Worm (Caenorhabditis elegans): ENCODE data around the gene nhr-262.
"Not testable (repeated sequence)": the region's sequence is repeated elsewhere in the genome, so short reads cannot be mapped to it uniquely, and the experiment has no call there.

The nhr-262 gene

DNA sequence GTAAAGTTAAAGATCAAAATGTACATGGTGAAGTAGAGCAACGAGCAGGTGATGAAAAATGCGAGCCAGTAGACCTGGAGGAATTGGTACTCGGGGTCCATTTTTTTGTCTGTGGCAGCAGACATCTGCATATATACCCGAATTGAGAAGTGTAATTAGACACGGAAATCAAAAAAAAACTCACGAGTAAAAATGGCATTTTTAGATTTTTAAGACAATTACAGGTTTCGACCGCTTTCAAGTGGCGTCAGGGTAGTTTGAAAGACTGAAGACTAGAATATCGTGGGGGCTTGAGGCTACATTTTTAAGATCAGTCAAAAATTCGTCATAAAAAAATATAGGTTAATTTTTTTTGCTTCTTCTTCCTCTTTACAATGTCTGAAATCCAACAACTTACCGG lies 2.0 kb upstream of the nhr-262 start, which contains the start of gene srd-68:
Gene srd-68 (minus strand): TSS at position 101 of the 400 bp plus-strand sequence.
- no peak for TF ChIP-seq unc-62 (GFP tag; optimal IDR thresholded peaks at IDR 0.05)

DNA sequence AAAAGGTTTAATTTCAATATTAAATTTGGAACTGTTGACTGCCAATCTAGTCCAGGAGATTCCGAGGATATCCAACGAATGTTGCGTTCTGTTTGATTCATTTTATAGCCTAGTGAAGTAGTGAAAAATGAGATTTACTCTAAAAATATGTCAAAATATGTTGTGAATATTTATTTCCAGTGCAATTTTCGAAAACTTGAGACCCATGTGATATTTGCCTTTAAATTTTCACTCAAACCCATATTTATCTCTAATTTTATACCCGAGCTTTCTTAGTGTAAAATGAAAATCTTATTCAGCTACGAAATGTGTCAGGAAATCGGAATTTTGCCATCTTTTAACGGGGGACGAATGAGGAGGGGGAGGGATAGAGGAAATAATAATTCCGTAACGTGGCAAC lies 5.2 kb downstream of the nhr-262 start, which contains the start of gene F09C6.16:
Gene F09C6.16 (minus strand): TSS at position 101 of the 400 bp plus-strand sequence.
- TF ChIP-seq unc-62 (GFP tag; optimal IDR thresholded peaks at IDR 0.05) = no peak

DNA sequence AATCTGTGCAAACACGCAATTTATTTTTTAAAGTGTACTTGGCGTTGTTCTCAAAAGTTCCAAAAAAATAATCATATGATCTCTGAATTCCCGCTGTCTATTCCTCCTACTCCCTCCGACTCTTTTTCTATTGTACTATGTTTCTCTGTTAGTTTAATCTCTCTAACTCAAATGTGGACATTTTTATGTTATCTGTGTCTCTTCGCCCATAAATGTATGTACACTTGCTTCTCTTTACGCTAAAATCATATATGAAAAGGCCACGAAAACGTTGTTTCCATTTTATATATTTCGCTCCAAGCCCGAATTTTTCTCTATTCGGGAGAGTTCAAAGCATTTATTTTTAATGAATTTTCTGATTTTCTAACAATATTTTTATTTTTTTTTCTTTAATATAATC lies 6.2 kb downstream of the nhr-262 start:
- TF ChIP-seq unc-62 (GFP tag; optimal IDR thresholded peaks at IDR 0.05) = no peak

DNA sequence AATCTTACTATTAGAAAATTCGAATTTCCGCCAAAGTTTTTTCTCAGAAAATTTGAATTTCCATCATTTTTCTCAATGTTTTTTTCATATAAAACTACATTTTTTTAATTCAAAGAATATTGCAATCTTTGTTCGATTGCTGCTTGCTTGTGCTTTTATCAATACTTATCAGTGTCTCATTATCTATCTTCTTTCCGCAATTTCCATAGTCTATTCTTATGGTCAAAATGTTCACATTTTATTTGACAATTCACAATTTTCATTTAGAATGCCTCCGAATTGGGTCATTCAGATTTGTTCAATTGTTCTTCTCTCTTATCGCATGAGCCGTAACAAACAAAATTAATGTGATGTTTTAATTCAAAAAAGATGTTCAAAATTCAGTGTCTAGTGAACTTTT lies 6.6 kb downstream of the nhr-262 start:
- no peak for TF ChIP-seq unc-62 (GFP tag; optimal IDR thresholded peaks at IDR 0.05)

DNA sequence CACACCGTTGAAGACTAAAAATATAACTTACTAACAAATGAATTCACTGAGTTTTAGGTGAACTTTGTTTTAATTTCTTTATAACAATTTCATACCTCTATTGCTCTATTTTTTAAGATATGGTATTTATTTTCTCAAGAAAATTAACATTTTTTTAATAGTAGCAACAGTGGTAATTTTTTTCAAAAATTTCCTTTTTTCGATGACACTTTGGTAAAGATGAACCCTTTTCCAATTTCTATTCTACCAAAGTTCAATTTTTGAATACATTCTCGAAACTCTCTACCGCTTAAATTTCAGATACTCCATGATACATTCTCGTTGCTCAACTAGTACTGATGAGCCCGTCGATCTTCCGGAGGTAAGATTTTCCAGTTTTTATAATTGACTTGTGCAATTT lies 7.2 kb downstream of the nhr-262 start, which contains the start of gene nhr-116:
Gene nhr-116 (plus strand): TSS at position 301 of the 400 bp plus-strand sequence.
- no peak for TF ChIP-seq unc-62 (GFP tag; optimal IDR thresholded peaks at IDR 0.05)

DNA sequence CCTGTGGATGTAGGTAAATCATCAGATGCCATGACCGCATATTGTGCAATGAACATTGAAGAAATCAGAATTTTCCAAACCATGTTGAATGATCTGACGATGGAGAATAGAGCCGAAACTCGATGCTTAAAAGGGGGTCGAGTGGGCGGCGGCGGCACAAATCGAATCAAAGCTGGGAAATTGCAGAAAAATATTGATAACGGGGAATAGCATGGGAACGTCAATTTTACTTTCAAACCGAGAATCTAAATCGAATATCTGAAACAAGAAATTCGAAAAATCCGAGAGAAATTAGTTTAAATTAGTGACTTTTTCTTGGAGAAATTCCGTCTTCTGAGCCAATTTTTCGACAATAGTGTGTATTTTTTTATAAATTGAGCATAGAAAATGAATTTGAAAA lies 11.4 kb downstream of the nhr-262 start, which contains the start of gene F09C6.10:
Gene F09C6.10 (minus strand): TSS at position 101 of the 400 bp plus-strand sequence.
- TF ChIP-seq unc-62 (GFP tag; optimal IDR thresholded peaks at IDR 0.05) = no peak

DNA sequence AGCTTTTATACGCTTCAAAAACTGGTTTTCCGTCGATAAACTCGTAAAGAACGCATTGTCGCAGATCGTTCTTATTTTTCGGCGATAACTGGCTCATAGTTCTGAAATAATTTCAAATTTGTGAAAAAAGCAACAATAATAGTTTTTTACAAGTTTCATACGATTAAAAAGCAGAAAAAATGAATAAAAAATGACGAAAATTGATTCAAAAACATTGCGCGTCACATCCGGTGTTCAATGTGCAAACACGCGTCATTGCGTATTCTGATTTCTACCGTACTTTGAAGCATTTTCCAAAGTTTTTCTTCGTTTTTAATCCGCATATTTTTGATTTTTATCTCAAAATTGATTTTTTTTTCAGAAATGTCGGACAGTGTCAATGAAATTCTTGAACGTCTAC lies 13.7 kb downstream of the nhr-262 start, which contains the start of the genes fbxa-206 and Y102A5C.2:
Gene fbxa-206 (minus strand): TSS at position 101 of the 400 bp plus-strand sequence.
Gene Y102A5C.2 (plus strand): TSS at position 354 of the 400 bp plus-strand sequence.
- TF ChIP-seq unc-62 (GFP tag; optimal IDR thresholded peaks at IDR 0.05) = no peak

DNA sequence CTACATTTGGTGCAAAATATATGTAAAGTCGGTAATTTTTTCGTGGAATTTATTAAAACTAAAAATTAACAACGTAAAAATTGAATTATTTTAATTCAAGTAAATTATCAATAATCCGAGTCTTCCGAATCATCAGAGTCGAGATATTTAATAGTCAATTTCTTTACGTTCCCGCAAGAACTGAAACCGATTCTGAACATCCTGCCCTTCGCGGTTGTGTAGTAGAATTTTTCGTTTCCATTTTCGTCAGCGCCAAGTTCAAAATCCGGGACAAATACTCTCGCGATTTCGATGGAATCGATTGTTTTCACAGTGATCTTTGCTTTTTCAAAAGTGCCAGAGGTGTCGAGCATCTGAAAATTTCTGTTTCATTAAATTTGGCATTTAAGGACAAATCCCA lies 15.0 kb downstream of the nhr-262 start:
- no peak for TF ChIP-seq unc-62 (GFP tag; optimal IDR thresholded peaks at IDR 0.05)

DNA sequence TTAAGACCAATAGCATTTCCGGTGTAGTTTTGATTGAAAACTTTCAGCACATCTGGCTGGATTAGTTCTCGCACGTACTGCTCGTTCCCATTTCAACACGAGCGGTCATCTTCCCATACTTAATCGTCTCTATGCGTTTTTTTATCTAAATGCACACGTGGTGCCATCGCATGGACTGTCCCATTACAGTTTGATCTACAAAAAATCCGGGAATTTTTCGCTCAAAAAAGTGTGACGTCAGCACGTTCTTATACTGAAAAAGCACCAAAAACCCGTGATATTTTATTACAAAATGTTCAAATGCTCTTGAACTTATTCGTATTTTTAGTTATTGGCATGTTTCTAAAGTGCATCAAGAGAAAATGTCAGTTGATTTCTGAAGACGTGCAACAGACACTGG lies 17.2 kb downstream of the nhr-262 start, which contains the start of gene Y102A5C.4:
Gene Y102A5C.4 (plus strand): TSS at position 301 of the 400 bp plus-strand sequence.
- TF ChIP-seq unc-62 (GFP tag; optimal IDR thresholded peaks at IDR 0.05) = no peak

DNA sequence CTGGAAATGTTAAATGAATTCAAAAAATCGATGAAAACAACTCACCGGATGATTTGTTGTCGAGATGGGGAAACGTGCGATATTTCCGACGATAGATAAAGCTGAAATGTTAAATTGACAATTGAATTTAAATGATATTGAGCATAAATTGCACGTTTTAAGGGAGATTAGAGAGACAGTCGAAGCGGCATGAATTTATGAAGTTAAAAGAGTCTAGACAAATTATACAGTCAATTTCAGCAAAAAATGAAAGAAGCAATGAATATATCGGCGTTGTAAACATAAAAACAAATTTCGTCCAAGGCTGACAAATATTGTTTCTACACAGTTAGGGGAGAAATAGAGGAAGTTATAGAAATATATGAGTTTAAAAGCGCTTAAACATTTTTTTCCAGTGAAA lies 22.6 kb downstream of the nhr-262 start, which contains the start of gene Y102A5C.36:
Gene Y102A5C.36 (minus strand): TSS at position 101 of the 400 bp plus-strand sequence.
- no peak for TF ChIP-seq unc-62 (GFP tag; optimal IDR thresholded peaks at IDR 0.05)

DNA sequence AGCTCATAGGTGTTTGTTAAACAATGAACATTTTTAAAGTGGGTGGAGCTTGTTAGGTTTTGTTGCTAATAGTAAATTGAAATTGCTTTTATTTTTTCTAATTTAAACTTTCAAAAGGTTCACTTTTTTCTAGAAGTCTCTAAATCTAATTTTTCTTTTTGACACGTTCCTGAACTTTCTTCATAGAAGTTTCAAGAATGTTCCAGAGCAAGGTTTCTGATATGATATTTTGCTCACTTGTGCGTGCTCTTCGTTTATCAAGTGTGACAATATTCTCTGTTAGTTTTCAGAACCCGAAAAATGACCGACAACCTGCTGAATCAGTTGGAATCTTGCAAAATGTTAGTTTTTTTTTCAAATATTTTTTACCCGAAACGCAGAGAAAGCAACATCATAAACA lies 34.0 kb downstream of the nhr-262 start, which contains the start of gene fbxa-148:
Gene fbxa-148 (plus strand): TSS at position 301 of the 400 bp plus-strand sequence.
- not testable (repeated sequence) for TF ChIP-seq unc-62 (GFP tag; optimal IDR thresholded peaks at IDR 0.05)

DNA sequence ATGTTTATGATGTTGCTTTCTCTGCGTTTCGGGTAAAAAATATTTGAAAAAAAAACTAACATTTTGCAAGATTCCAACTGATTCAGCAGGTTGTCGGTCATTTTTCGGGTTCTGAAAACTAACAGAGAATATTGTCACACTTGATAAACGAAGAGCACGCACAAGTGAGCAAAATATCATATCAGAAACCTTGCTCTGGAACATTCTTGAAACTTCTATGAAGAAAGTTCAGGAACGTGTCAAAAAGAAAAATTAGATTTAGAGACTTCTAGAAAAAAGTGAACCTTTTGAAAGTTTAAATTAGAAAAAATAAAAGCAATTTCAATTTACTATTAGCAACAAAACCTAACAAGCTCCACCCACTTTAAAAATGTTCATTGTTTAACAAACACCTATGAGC lies 43.3 kb downstream of the nhr-262 start, which contains the start of gene fbxa-112:
Gene fbxa-112 (minus strand): TSS at position 101 of the 400 bp plus-strand sequence.
- TF ChIP-seq unc-62 (GFP tag; optimal IDR thresholded peaks at IDR 0.05) = not testable (repeated sequence)

DNA sequence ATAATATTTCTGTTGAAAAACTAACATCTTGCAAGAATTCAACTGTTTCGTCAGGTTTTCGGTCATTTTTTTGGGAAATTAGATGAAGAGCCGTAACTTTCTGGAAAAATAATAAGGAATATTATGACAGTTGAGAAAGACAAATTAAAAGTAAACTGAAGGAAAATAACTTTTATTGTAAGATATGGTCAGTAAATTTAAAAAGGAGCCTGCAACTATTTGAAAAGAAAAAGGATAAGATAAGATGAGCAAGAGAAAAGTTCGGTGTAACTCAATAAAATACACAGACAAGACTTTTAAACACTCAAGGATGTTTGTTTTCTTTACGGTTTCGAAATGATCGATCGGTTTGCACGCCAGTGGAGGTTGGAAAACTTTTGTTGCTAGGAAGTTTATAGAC lies 44.9 kb downstream of the nhr-262 start, which contains the start of gene fbxa-111:
Gene fbxa-111 (minus strand): TSS at position 101 of the 400 bp plus-strand sequence.
- not testable (repeated sequence) for TF ChIP-seq unc-62 (GFP tag; optimal IDR thresholded peaks at IDR 0.05)

DNA sequence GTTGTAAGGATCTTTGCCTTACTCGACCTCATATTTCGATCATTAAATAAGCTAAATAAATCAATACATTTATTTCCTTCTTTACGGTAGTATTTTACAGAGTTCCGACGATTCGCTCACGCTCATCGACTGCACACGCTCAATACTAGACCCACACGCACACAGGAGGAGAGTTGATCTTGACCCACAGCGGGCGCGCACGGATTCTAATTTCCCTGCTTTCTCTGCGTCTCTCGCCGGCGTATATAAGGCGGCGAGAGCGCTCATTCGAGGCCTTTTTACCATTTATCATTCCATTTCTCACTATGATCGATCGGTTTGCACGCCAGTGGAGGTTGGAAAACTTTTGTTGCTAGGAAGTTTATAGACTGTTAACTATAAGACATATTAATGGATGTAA lies 45.3 kb downstream of the nhr-262 start:
- TF ChIP-seq unc-62 (GFP tag; optimal IDR thresholded peaks at IDR 0.05) = no peak

DNA sequence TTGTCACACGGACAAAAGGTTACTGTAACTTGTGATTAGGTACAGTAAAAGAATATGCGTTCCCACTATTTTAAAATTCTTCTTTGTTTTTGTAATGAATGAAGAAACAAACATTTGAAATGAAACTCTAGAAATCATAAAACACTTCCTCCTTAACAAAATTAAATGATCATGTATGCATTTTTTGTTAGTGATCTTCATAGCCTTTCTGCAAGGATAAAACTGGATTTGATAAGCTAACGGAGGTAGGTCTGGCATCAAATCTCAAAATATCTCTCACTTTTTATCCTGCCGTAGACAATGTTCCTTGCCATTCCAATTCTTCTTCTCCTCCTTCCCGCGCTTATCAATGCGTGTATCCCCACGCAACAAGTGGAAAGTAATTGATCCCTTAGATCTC lies 46.8 kb downstream of the nhr-262 start, which contains the start of gene clec-238:
Gene clec-238 (plus strand): TSS at position 301 of the 400 bp plus-strand sequence.
- no peak for TF ChIP-seq unc-62 (GFP tag; optimal IDR thresholded peaks at IDR 0.05)

DNA sequence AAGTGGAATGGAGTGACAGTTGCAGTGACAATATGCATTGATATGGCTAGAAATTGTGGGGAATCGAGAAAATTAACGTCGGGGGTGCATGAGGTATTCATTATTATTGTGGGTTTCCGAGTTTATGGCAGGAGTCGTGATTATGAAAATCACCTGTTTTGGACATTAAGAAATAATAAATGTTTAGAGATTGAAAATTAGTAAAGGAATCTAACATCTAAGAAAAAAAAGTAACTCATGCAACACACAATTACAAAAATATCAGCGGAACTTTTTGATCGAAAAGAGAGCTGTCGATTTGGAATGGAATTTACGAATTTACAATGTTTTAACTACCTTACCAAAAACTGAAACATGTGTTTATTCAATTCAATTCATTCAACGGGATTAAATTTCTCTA lies 50.1 kb downstream of the nhr-262 start, which contains the start of gene srh-206:
Gene srh-206 (minus strand): TSS at position 101 of the 400 bp plus-strand sequence.
- TF ChIP-seq unc-62 (GFP tag; optimal IDR thresholded peaks at IDR 0.05) = no peak

DNA sequence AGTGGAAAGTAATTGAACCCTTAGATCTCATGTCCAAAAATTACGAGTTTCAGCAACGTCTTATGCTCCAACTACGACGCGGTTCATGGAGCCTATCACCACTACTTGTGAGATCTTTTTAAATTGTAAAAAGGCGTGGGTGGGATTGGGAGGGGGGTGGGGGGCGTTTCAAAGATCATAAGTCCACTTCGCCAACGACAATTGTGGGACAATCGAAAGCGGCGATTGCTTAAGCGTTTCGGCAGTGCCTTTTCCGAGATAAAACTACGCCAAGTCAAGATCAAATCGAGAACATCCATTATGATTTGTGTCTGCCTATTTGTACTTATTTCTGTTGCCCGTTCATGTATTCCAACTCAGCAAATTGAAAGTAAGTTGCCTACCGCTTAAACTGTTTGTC lies 51.5 kb downstream of the nhr-262 start, which contains the start of gene clec-239:
Gene clec-239 (plus strand): TSS at position 301 of the 400 bp plus-strand sequence.
- no peak for TF ChIP-seq unc-62 (GFP tag; optimal IDR thresholded peaks at IDR 0.05)

Measured in whole organism, dauer.